Fruit fly (Drosophila melanogaster): Measurements from ENCODE around the gene Marcal1.

Gene Marcal1

dm6 chr2L:4976988-4977551, 21.8 kb downstream of the Marcal1 start, which contains the start of the genes Gmd and CG3792 (continued):
- peak; percentile 85 for TF ChIP-seq CG3995 (GFP tag; optimal IDR thresholded peaks at IDR 0.05)
- TF ChIP-seq fd64A (GFP tag; optimal IDR thresholded peaks at IDR 0.05), result peak; percentile 54
- TF ChIP-seq CG5953 (GFP tag; IDR thresholded peaks at IDR 0.05), result peak; percentile 93
- TF ChIP-seq amos (GFP tag; IDR thresholded peaks at IDR 0.05; ENCODE audit: partially characterized antibody), result peak; percentile 76
- TF ChIP-seq CG33557 (GFP tag; optimal IDR thresholded peaks at IDR 0.05), result peak; percentile 82
- peak; percentile 90 for TF ChIP-seq her (GFP tag; optimal IDR thresholded peaks at IDR 0.05)
- no peak for TF ChIP-seq dmrt99B (tag; optimal IDR thresholded peaks at IDR 0.05)
- peak; percentile 93 for TF ChIP-seq CG8765 (GFP tag; IDR thresholded peaks at IDR 0.05)
- TF ChIP-seq CG2116 (GFP tag; optimal IDR thresholded peaks at IDR 0.05), result peak; percentile 92
- TF ChIP-seq CG8359 (GFP tag; optimal IDR thresholded peaks at IDR 0.05; ENCODE audit: borderline replicate concordance), result peak; percentile 88
- peak; percentile 98 for TF ChIP-seq CG9932 (GFP tag; IDR thresholded peaks at IDR 0.05)
- peak; percentile 92 for TF ChIP-seq CG9817 (tag; optimal IDR thresholded peaks at IDR 0.05)
- peak; percentile 75 for TF ChIP-seq CG9876 (GFP tag; optimal IDR thresholded peaks at IDR 0.05)
- TF ChIP-seq Oli (tag; optimal IDR thresholded peaks at IDR 0.05), result peak; percentile 94
- TF ChIP-seq CG13296 (GFP tag; optimal IDR thresholded peaks at IDR 0.05), result peak; percentile 95
- TF ChIP-seq H2.0 (GFP tag; IDR thresholded peaks at IDR 0.05), result peak; percentile 93
- peak; percentile 97 for TF ChIP-seq Rfx (GFP tag; IDR thresholded peaks at IDR 0.05)
- TF ChIP-seq CG18476 (GFP tag; optimal IDR thresholded peaks at IDR 0.05), result peak; percentile 93
- no peak for TF ChIP-seq hth (optimal IDR thresholded peaks at IDR 0.05)
- TF ChIP-seq PHDP (tag; optimal IDR thresholded peaks at IDR 0.05), result peak; percentile 89
- peak; percentile 95 for TF ChIP-seq CG3281 (GFP tag; optimal IDR thresholded peaks at IDR 0.05)
- no peak for TF ChIP-seq yki (optimal IDR thresholded peaks at IDR 0.05)
- TF ChIP-seq z (GFP tag; IDR thresholded peaks at IDR 0.05), result peak; percentile 35; the same call in 1 of the 3 replicates
- peak; percentile 87 for TF ChIP-seq kah (GFP tag; optimal IDR thresholded peaks at IDR 0.05)
- peak; percentile 87 for TF ChIP-seq twi (tag; optimal IDR thresholded peaks at IDR 0.05)
- TF ChIP-seq Fer3 (tag; optimal IDR thresholded peaks at IDR 0.05), result peak; percentile 96
- peak; percentile 95 for TF ChIP-seq CG1602 (GFP tag; optimal IDR thresholded peaks at IDR 0.05)
- TF ChIP-seq CG30403 (GFP tag; optimal IDR thresholded peaks at IDR 0.05), result peak; percentile 97
- peak; percentile 95 for TF ChIP-seq dmrt11E (tag; optimal IDR thresholded peaks at IDR 0.05)
- peak; percentile 91 for TF ChIP-seq org-1 (GFP tag; optimal IDR thresholded peaks at IDR 0.05)
- peak; percentile 86 for TF ChIP-seq CG1529 (GFP tag; optimal IDR thresholded peaks at IDR 0.05)
- TF ChIP-seq zfh2 (GFP tag; optimal IDR thresholded peaks at IDR 0.05), result peak; percentile 89
- TF ChIP-seq Hr51 (GFP tag; optimal IDR thresholded peaks at IDR 0.05), result peak; percentile 92 to 94
- TF ChIP-seq CG1603 (tag; optimal IDR thresholded peaks at IDR 0.05), result peak; percentile 71
- TF ChIP-seq pfk (GFP tag; optimal IDR thresholded peaks at IDR 0.05), result peak; percentile 56
- peak; percentile 97 for TF ChIP-seq tgo (GFP tag; IDR thresholded peaks at IDR 0.05)
- peak; percentile 92 for TF ChIP-seq cas (GFP tag; IDR thresholded peaks at IDR 0.05)
- TF ChIP-seq maf-S (GFP tag; optimal IDR thresholded peaks at IDR 0.05), result peak; percentile 95
- TF ChIP-seq toy (GFP tag; IDR thresholded peaks at IDR 0.05), result peak; percentile 90
- TF ChIP-seq Tbp (GFP tag; optimal IDR thresholded peaks at IDR 0.05), result no peak
- peak; percentile 93 for TF ChIP-seq CG18619 (GFP tag; optimal IDR thresholded peaks at IDR 0.05)
- peak; percentile 88 for TF ChIP-seq CG13424 (tag; optimal IDR thresholded peaks at IDR 0.05)
- peak; percentile 89 for TF ChIP-seq Atf3 (GFP tag; optimal IDR thresholded peaks at IDR 0.05)
- peak; percentile 51 for TF ChIP-seq CTCF (GFP tag; optimal IDR thresholded peaks at IDR 0.05)
- TF ChIP-seq CG6689 (GFP tag; IDR thresholded peaks at IDR 0.05), result peak; percentile 97
- peak; percentile 91 for TF ChIP-seq nom (GFP tag; optimal IDR thresholded peaks at IDR 0.05)
- TF ChIP-seq gsb (GFP tag; IDR thresholded peaks at IDR 0.05), result peak; percentile 91
- peak; percentile 90 for TF ChIP-seq NC2α (GFP tag; optimal IDR thresholded peaks at IDR 0.05)
- TF ChIP-seq jumu (GFP tag; optimal IDR thresholded peaks at IDR 0.05), result peak; percentile 95
- peak; percentile 93 for TF ChIP-seq CG16815 (GFP tag; optimal IDR thresholded peaks at IDR 0.05)
- peak; percentile 94 for TF ChIP-seq fd3F (GFP tag; optimal IDR thresholded peaks at IDR 0.05)

All from whole organism, embryonic.